Fruit fly (Drosophila melanogaster) whole organism, embryonic: ENCODE measurements around the gene CG43760.

Experiments
- Atf6 ChIP-seq: fragments of 200-800 bp; sonication (Bioruptor generic); IDR thresholded peaks from 2 replicates; pipeline ENCODE4 v1.3.6; 2022; ENCODE audit warnings: missing biosample characterization, missing genetic modification characterization
- Blimp-1 ChIP-seq: fragments of 200-800 bp; sonication (Bioruptor generic); optimal IDR thresholded peaks from 3 replicates; lab custom pipeline; 2018; ENCODE audit warnings: missing biosample characterization, missing genetic modification characterization, mild to moderate bottlenecking, moderate library complexity, missing genetic modification reagents
- CG10321 ChIP-seq: fragments of 200-800 bp; sonication (Bioruptor generic); IDR thresholded peaks from 2 replicates; pipeline ENCODE4 v1.3.6; 2022; ENCODE audit warnings: missing biosample characterization, missing genetic modification characterization
- CG11247 ChIP-seq: fragments of 200-800 bp; sonication (Bioruptor generic); IDR thresholded peaks from 2 replicates; pipeline ENCODE4 v1.3.6; 2022; ENCODE audit warnings: missing biosample characterization, missing genetic modification characterization
- CG12236 ChIP-seq: fragments of 200-800 bp; sonication (Bioruptor generic); optimal IDR thresholded peaks from 2 replicates; lab custom pipeline; 2016; ENCODE audit warnings: missing biosample characterization, missing genetic modification characterization
- CG12299 ChIP-seq: fragments of 200-800 bp; sonication (Bioruptor generic); optimal IDR thresholded peaks from 2 replicates; lab custom pipeline; 2018; ENCODE audit warnings: missing biosample characterization, mild to moderate bottlenecking, missing genetic modification characterization
- CG13296 ChIP-seq: fragments of 200-800 bp; sonication (Bioruptor generic); optimal IDR thresholded peaks from 3 replicates; lab custom pipeline; 2018; ENCODE audit warnings: missing biosample characterization, mild to moderate bottlenecking, missing genetic modification characterization
- CG15479 ChIP-seq: fragments of 200-800 bp; sonication (Bioruptor generic); optimal IDR thresholded peaks from 3 replicates; lab custom pipeline; 2019; ENCODE audit warnings: missing biosample characterization, mild to moderate bottlenecking, missing genetic modification characterization, moderate library complexity
- CG15514 ChIP-seq: fragments of 200-800 bp; sonication (Bioruptor generic); optimal IDR thresholded peaks from 3 replicates; lab custom pipeline; 2017; ENCODE audit warnings: missing biosample characterization, missing genetic modification characterization, mild to moderate bottlenecking, moderate library complexity, missing genetic modification reagents
- CG1602 ChIP-seq: fragments of 200-800 bp; sonication (Bioruptor generic); optimal IDR thresholded peaks from 3 replicates; lab custom pipeline; 2016; ENCODE audit warnings: missing biosample characterization, missing genetic modification characterization
- CG16863 ChIP-seq: fragments of 200-800 bp; sonication (Bioruptor generic); optimal IDR thresholded peaks from 3 replicates; lab custom pipeline; 2016; ENCODE audit warnings: missing biosample characterization, missing genetic modification characterization
- CG17912 ChIP-seq: fragments of 200-800 bp; sonication (Bioruptor generic); optimal IDR thresholded peaks from 2 replicates; lab custom pipeline; 2018; ENCODE audit warnings: missing biosample characterization, mild to moderate bottlenecking, missing genetic modification characterization
- CG18262 ChIP-seq: fragments of 200-800 bp; optimal IDR thresholded peaks from 3 replicates; lab custom pipeline; 2019; ENCODE audit warnings: missing biosample characterization, mild to moderate bottlenecking, missing genetic modification characterization, moderate library complexity
- CG18476 ChIP-seq: fragments of 200-800 bp; sonication (Bioruptor generic); optimal IDR thresholded peaks from 2 replicates; lab custom pipeline; 2016; ENCODE audit warnings: missing biosample characterization, mild to moderate bottlenecking, missing genetic modification characterization
- CG30431 ChIP-seq: fragments of 200-800 bp; sonication (Bioruptor generic); optimal IDR thresholded peaks from 2 replicates; lab custom pipeline; 2017; ENCODE audit warnings: missing biosample characterization, missing genetic modification characterization
- CG32772 ChIP-seq: fragments of 200-800 bp; sonication (Bioruptor generic); IDR thresholded peaks from 2 replicates; pipeline ENCODE4 v1.3.6; 2022; ENCODE audit warnings: missing biosample characterization, missing genetic modification characterization
- CG3281 ChIP-seq: fragments of 200-800 bp; sonication (Bioruptor generic); optimal IDR thresholded peaks from 3 replicates; lab custom pipeline; 2017; ENCODE audit warnings: missing biosample characterization, mild to moderate bottlenecking, missing genetic modification characterization
- CG43689 ChIP-seq: fragments of 200-800 bp; sonication (Bioruptor generic); IDR thresholded peaks from 2 replicates; pipeline ENCODE4 v1.3.6; 2022; ENCODE audit warnings: missing biosample characterization, missing genetic modification characterization
- CG8089 ChIP-seq: fragments of 200-800 bp; sonication (Bioruptor generic); optimal IDR thresholded peaks from 3 replicates; lab custom pipeline; 2016; ENCODE audit warnings: missing biosample characterization, missing genetic modification characterization
- CG9817 ChIP-seq: fragments of 200-800 bp; sonication (Bioruptor generic); optimal IDR thresholded peaks from 2 replicates; lab custom pipeline; 2018; ENCODE audit warnings: missing biosample characterization, mild to moderate bottlenecking, missing genetic modification characterization, moderate library complexity
- Dad ChIP-seq: fragments of 200-800 bp; sonication (Bioruptor generic); optimal IDR thresholded peaks from 3 replicates; lab custom pipeline; 2016; ENCODE audit warnings: missing biosample characterization, missing genetic modification characterization
- Doc2 ChIP-seq: fragments of 200-800 bp; sonication (Bioruptor generic); IDR thresholded peaks from 2 replicates; pipeline ENCODE4 v1.3.6; 2022; ENCODE audit warnings: missing biosample characterization, missing genetic modification characterization
- Dp ChIP-seq: fragments of 200-800 bp; sonication (Bioruptor generic); optimal IDR thresholded peaks from 2 replicates; lab custom pipeline; 2018; ENCODE audit warnings: missing biosample characterization, mild to moderate bottlenecking, missing genetic modification characterization, moderate library complexity
- Gug ChIP-seq: fragments of 200-800 bp; sonication (Bioruptor generic); IDR thresholded peaks from 4 replicates; pipeline ENCODE4 v1.3.6; 2022; ENCODE audit warnings: missing biosample characterization, missing genetic modification characterization
- HLHmδ ChIP-seq: fragments of 200-800 bp; sonication (Bioruptor generic); optimal IDR thresholded peaks from 2 replicates; lab custom pipeline; 2018; ENCODE audit warnings: missing biosample characterization, mild to moderate bottlenecking, missing genetic modification characterization, moderate library complexity
- Hr3 ChIP-seq: fragments of 200-800 bp; sonication (Bioruptor generic); optimal IDR thresholded peaks from 3 replicates; lab custom pipeline; 2016; ENCODE audit warnings: missing biosample characterization, missing genetic modification characterization
- Hsf ChIP-seq: fragments of 200-800 bp; sonication (Bioruptor generic); optimal IDR thresholded peaks from 3 replicates; lab custom pipeline; 2016; ENCODE audit warnings: missing biosample characterization, missing genetic modification characterization
- Kr ChIP-seq: fragments of 200-800 bp; sonication (Bioruptor generic); optimal IDR thresholded peaks from 2 replicates; lab custom pipeline; 2017; ENCODE audit warnings: missing biosample characterization, mild to moderate bottlenecking, missing genetic modification characterization
- Nf-YC ChIP-seq: fragments of 200-800 bp; optimal IDR thresholded peaks from 3 replicates; lab custom pipeline; 2019; ENCODE audit warnings: missing biosample characterization, mild to moderate bottlenecking, missing genetic modification characterization, moderate library complexity
- TFAM ChIP-seq: fragments of 200-800 bp; sonication (Bioruptor generic); optimal IDR thresholded peaks from 2 replicates; lab custom pipeline; 2017; ENCODE audit warnings: missing biosample characterization, missing genetic modification characterization, inconsistent platforms
- Usf ChIP-seq: fragments of 200-800 bp; sonication (Bioruptor generic); optimal IDR thresholded peaks from 2 replicates; lab custom pipeline; 2017; ENCODE audit warnings: missing genotype, missing biosample characterization, missing genetic modification characterization
- cato ChIP-seq: fragments of 200-800 bp; sonication (Bioruptor generic); optimal IDR thresholded peaks from 2 replicates; lab custom pipeline; 2016; ENCODE audit warnings: missing biosample characterization, missing genetic modification characterization, borderline replicate concordance
- corto ChIP-seq: fragments of 200-800 bp; sonication (Bioruptor generic); optimal IDR thresholded peaks from 2 replicates; lab custom pipeline; 2016; ENCODE audit warnings: missing biosample characterization, mild to moderate bottlenecking, missing genetic modification characterization, moderate library complexity
- crp ChIP-seq, 2 experiments: fragments of 200-800 bp; sonication (Bioruptor generic); optimal IDR thresholded peaks; 2 replicates in 1 of 2; 3 replicates in 1 of 2; lab custom pipeline; 2017; ENCODE audit warnings: missing biosample characterization in 2 of 2, missing genetic modification characterization in 2 of 2, mild to moderate bottlenecking in 1 of 2, moderate library complexity in 1 of 2
- cwo ChIP-seq: fragments of 200-800 bp; sonication (Bioruptor generic); optimal IDR thresholded peaks from 3 replicates; lab custom pipeline; 2017; ENCODE audit warnings: missing biosample characterization, missing genetic modification characterization, mild to moderate bottlenecking, moderate library complexity, missing genetic modification reagents
- dati ChIP-seq: fragments of 200-800 bp; sonication (Bioruptor generic); IDR thresholded peaks from 2 replicates; pipeline ENCODE4 v1.3.6; 2022; ENCODE audit warnings: missing biosample characterization, missing genetic modification characterization
- dpn ChIP-seq, 2 experiments: fragments of 200-800 bp; sonication (Bioruptor generic); optimal IDR thresholded peaks; 3 replicates each; lab custom pipeline; 2016; ENCODE audit warnings: missing biosample characterization in 2 of 2, missing genetic modification characterization in 2 of 2
- emc ChIP-seq: fragments of 200-800 bp; sonication (Bioruptor generic); optimal IDR thresholded peaks from 2 replicates; lab custom pipeline; 2016; ENCODE audit warnings: missing biosample characterization, missing genetic modification characterization
- fd64A ChIP-seq: fragments of 200-800 bp; sonication (Bioruptor generic); optimal IDR thresholded peaks from 3 replicates; lab custom pipeline; 2018; ENCODE audit warnings: missing biosample characterization, mild to moderate bottlenecking, missing genetic modification characterization
- h ChIP-seq: fragments of >200 bp; optimal IDR thresholded peaks from 2 replicates; lab custom pipeline; 2017
- ind ChIP-seq: fragments of 200-800 bp; sonication (Bioruptor generic); optimal IDR thresholded peaks from 3 replicates; lab custom pipeline; 2016; ENCODE audit warnings: missing biosample characterization, missing genetic modification characterization
- insv ChIP-seq, 2 experiments: fragments of 200-800 bp; sonication (Bioruptor generic); optimal IDR thresholded peaks; 3 replicates each; lab custom pipeline; 2016 to 2018; ENCODE audit warnings: missing biosample characterization in 2 of 2, missing genetic modification characterization in 2 of 2
- psq ChIP-seq: fragments of 200-800 bp; sonication (Bioruptor generic); optimal IDR thresholded peaks from 2 replicates; lab custom pipeline; 2017; ENCODE audit warnings: missing biosample characterization, missing genetic modification characterization
- pzg ChIP-seq: fragments of 200-800 bp; sonication (Bioruptor generic); optimal IDR thresholded peaks from 3 replicates; lab custom pipeline; 2018; ENCODE audit warnings: missing biosample characterization, mild to moderate bottlenecking, missing genetic modification characterization, moderate library complexity
- ranshi ChIP-seq: fragments of 200-800 bp; sonication (Bioruptor generic); IDR thresholded peaks from 2 replicates; pipeline ENCODE4 v1.3.6; 2022; ENCODE audit warnings: missing biosample characterization, missing genetic modification characterization
- seq ChIP-seq: fragments of 200-800 bp; sonication (Bioruptor generic); IDR thresholded peaks from 2 replicates; pipeline ENCODE4 v1.3.6; 2022; ENCODE audit warnings: missing biosample characterization, missing genetic modification characterization
- sqz ChIP-seq: fragments of 200-800 bp; sonication (Bioruptor generic); optimal IDR thresholded peaks from 3 replicates; lab custom pipeline; 2018; ENCODE audit warnings: missing biosample characterization, mild to moderate bottlenecking, missing genetic modification characterization
- tx ChIP-seq: fragments of 200-800 bp; sonication (Bioruptor generic); optimal IDR thresholded peaks from 2 replicates; lab custom pipeline; 2016; ENCODE audit warnings: missing biosample characterization, missing genetic modification characterization
- yki ChIP-seq: fragments of >200 bp; optimal IDR thresholded peaks from 3 replicates; lab custom pipeline; 2018
- z ChIP-seq: fragments of 200-800 bp; sonication (Bioruptor generic); IDR thresholded peaks from 3 replicates; pipeline ENCODE4 v1.3.6; 2022; ENCODE audit warnings: missing biosample characterization, missing genetic modification characterization

CG43760 gene

dm6 chr2L:15746600-15747393, 29.9 kb downstream of the CG43760 start (continued):
- TF ChIP-seq insv (GFP tag; optimal IDR thresholded peaks at IDR 0.05; lab: Kevin White, UChicago) (peak in 1 of 2 experiments; percentile 27), Dad (GFP tag; lab: Kevin White, UChicago) (peak; percentile 11), fd64A (GFP tag; lab: Kevin White, UChicago) (no peak), Hr3 (GFP tag; lab: Kevin White, UChicago) (peak; percentile 91), CG11247 (GFP tag; lab: Robert Waterston, UW) (peak; percentile 72; the same call in 1 of the 2 replicates), dpn (GFP tag; optimal IDR thresholded peaks at IDR 0.05; lab: Kevin White, UChicago) (peak in 1 of 2 experiments; percentile 85), sqz (GFP tag; lab: Kevin White, UChicago) (peak; percentile 74), CG18262 (tag; lab: Kevin White, UChicago) (peak; percentile 98), cwo (GFP tag; lab: Kevin White, UChicago) (peak; percentile 79), TFAM (GFP tag; lab: Kevin White, UChicago) (no peak), CG8089 (GFP tag; lab: Kevin White, UChicago) (no peak), CG12299 (tag; lab: Kevin White, UChicago) (peak; percentile 88), pzg (GFP tag; lab: Kevin White, UChicago) (no peak), corto (GFP tag; lab: Kevin White, UChicago) (no peak), Blimp-1 (peak; percentile 89), Atf6 (GFP tag; lab: Robert Waterston, UW) (peak; percentile 59; the same call in 1 of the 2 replicates), CG10321 (GFP tag; lab: Robert Waterston, UW) (no peak), h (lab: Kevin White, UChicago) (no peak), CG13296 (GFP tag; lab: Kevin White, UChicago) (peak; percentile 92), yki (no peak), tx (GFP tag; lab: Kevin White, UChicago) (no peak), CG1602 (GFP tag; lab: Kevin White, UChicago) (peak; percentile 86), CG16863 (GFP tag; lab: Kevin White, UChicago) (peak; percentile 43), CG9817 (tag; lab: Kevin White, UChicago) (peak; percentile 88), CG15479 (GFP tag; lab: Kevin White, UChicago) (no peak), psq (GFP tag; lab: Kevin White, UChicago) (peak; percentile 40), CG12236 (GFP tag; lab: Kevin White, UChicago) (no peak), Gug (peak; percentile 28; the same call in 1 of the 4 replicates), CG18476 (GFP tag; lab: Kevin White, UChicago) (peak; percentile 73), Kr (GFP tag; lab: Kevin White, UChicago) (peak; percentile 37), ranshi (GFP tag; lab: Robert Waterston, UW) (peak; percentile 81; the same call in 1 of the 2 replicates), CG43689 (no peak), CG15514 (GFP tag; lab: Kevin White, UChicago) (peak; percentile 60), ind (GFP tag; lab: Kevin White, UChicago) (peak; percentile 87), emc (no peak), CG30431 (GFP tag; lab: Kevin White, UChicago) (peak; percentile 84), HLHmδ (GFP tag; lab: Kevin White, UChicago) (no peak), crp (GFP tag; optimal IDR thresholded peaks at IDR 0.05; lab: Kevin White, UChicago) (peak; percentile 70 to 89), CG32772 (GFP tag; lab: Robert Waterston, UW) (peak; percentile 62), Doc2 (GFP tag; lab: Robert Waterston, UW) (no peak), z (GFP tag; lab: Robert Waterston, UW) (no peak), Hsf (GFP tag; lab: Kevin White, UChicago) (peak; percentile 41), Dp (no peak), Usf (GFP tag; lab: Kevin White, UChicago) (peak; percentile 88), cato (GFP tag; lab: Kevin White, UChicago) (peak; percentile 81), dati (GFP tag; lab: Robert Waterston, UW) (0 out of 2 replicates have a peak, but pooled peaks have one; percentile 25), seq (GFP tag; lab: Robert Waterston, UW) (peak; percentile 71), Nf-YC (tag; lab: Kevin White, UChicago) (peak; percentile 88), CG17912 (GFP tag; lab: Kevin White, UChicago) (no peak), CG3281 (peak; percentile 93)
